Worm (Caenorhabditis elegans) whole organism, young adult: ENCODE results near the gene fut-8.

ENCODE experiments used
- C06A6.2 ChIP-seq: fragments of 200-800 bp; sonication (Bioruptor generic); conservative IDR thresholded peaks from 2 replicates; pipeline ENCODE4 v1.3.6; 2022; ENCODE audit warnings: missing genetic modification characterization, missing compliant biosample characterization
- F23B12.7 ChIP-seq: sonication (generic microtip); optimal IDR thresholded peaks from 2 replicates; lab custom pipeline; 2017; ENCODE audit warnings: missing genetic modification characterization, mild to moderate bottlenecking, missing compliant biosample characterization, antibody characterized with exemption, moderate library complexity; ENCODE audit not compliant: insufficient read depth
- F33H1.4 ChIP-seq: fragments of 200-800 bp; sonication (Bioruptor generic); IDR thresholded peaks from 2 replicates; pipeline ENCODE4 v1.3.6; 2022; ENCODE audit warnings: missing genetic modification reagents, missing genetic modification characterization, missing compliant biosample characterization
- F37B4.10 ChIP-seq: fragments of 200-800 bp; sonication (Bioruptor generic); IDR thresholded peaks from 2 replicates; pipeline ENCODE4 v1.3.6; 2022; ENCODE audit warnings: missing genetic modification characterization, missing compliant biosample characterization
- F39B2.1 ChIP-seq: fragments of 200-800 bp; sonication (Bioruptor generic); IDR thresholded peaks from 2 replicates; pipeline ENCODE4 v1.3.6; 2022; ENCODE audit warnings: missing genetic modification reagents, missing genetic modification characterization, missing compliant biosample characterization
- F57A8.1 ChIP-seq: fragments of 200-800 bp; sonication (Bioruptor generic); optimal IDR thresholded peaks from 2 replicates; lab custom pipeline; 2018; ENCODE audit warnings: mild to moderate bottlenecking, missing genetic modification characterization, moderate library complexity, missing compliant biosample characterization
- F57C9.4 ChIP-seq: sonication (generic microtip); optimal IDR thresholded peaks from 2 replicates; lab custom pipeline; 2017; ENCODE audit warnings: mild to moderate bottlenecking, missing genetic modification characterization, missing compliant biosample characterization
- K11D2.4 ChIP-seq: fragments of 200-800 bp; sonication (Bioruptor generic); IDR thresholded peaks from 2 replicates; pipeline ENCODE4 v1.3.6; 2022; ENCODE audit warnings: missing genetic modification reagents, missing genetic modification characterization, missing compliant biosample characterization
- Y53F4B.3 ChIP-seq: fragments of 200-800 bp; sonication (Bioruptor generic); IDR thresholded peaks from 2 replicates; pipeline ENCODE4 v1.3.6; 2022; ENCODE audit warnings: missing genetic modification reagents, missing genetic modification characterization, missing compliant biosample characterization
- Y53G8AR.9 ChIP-seq: fragments of 200-800 bp; sonication (Bioruptor generic); conservative IDR thresholded peaks from 2 replicates; pipeline ENCODE4 v1.3.6; 2022; ENCODE audit warnings: missing genetic modification reagents, missing genetic modification characterization, missing compliant biosample characterization
- ZK185.1 ChIP-seq: sonication (generic microtip); optimal IDR thresholded peaks from 2 replicates; lab custom pipeline; 2016; ENCODE audit warnings: mild to moderate bottlenecking, missing genetic modification characterization, missing compliant biosample characterization; ENCODE audit not compliant: poor library complexity, severe bottlenecking
- akir-1 ChIP-seq: fragments of 200-800 bp; sonication (Bioruptor generic); optimal IDR thresholded peaks from 2 replicates; lab custom pipeline; 2018; ENCODE audit warnings: mild to moderate bottlenecking, missing genetic modification characterization, moderate library complexity, missing compliant biosample characterization
- aptf-2 ChIP-seq: fragments of 200-800 bp; sonication (Bioruptor generic); conservative IDR thresholded peaks from 2 replicates; pipeline ENCODE4 v1.3.6; 2022; ENCODE audit warnings: missing genetic modification reagents, missing genetic modification characterization, missing compliant biosample characterization
- attf-3 ChIP-seq: fragments of 200-800 bp; sonication (Bioruptor generic); conservative IDR thresholded peaks from 2 replicates; pipeline ENCODE4 v1.3.6; 2022; ENCODE audit warnings: missing genetic modification reagents, missing genetic modification characterization, missing compliant biosample characterization
- bed-1 ChIP-seq: fragments of 200-800 bp; sonication (Bioruptor generic); IDR thresholded peaks from 2 replicates; pipeline ENCODE4 v1.3.6; 2022; ENCODE audit warnings: missing genetic modification reagents, missing genetic modification characterization, missing compliant biosample characterization
- ceh-27 ChIP-seq: fragments of 200-800 bp; sonication (Bioruptor generic); optimal IDR thresholded peaks from 2 replicates; lab custom pipeline; 2018; ENCODE audit warnings: mild to moderate bottlenecking, missing genetic modification characterization, moderate library complexity, missing compliant biosample characterization
- ceh-91 ChIP-seq: fragments of 200-800 bp; sonication (Bioruptor generic); IDR thresholded peaks from 2 replicates; pipeline ENCODE4 v1.3.6; 2022; ENCODE audit warnings: missing genetic modification reagents, missing genetic modification characterization, missing compliant biosample characterization
- die-1 ChIP-seq: sonication (generic microtip); optimal IDR thresholded peaks from 2 replicates; lab custom pipeline; 2016; ENCODE audit warnings: missing genotype, mild to moderate bottlenecking, missing genetic modification characterization, missing compliant biosample characterization
- dox-1 ChIP-seq: fragments of 200-800 bp; sonication (Bioruptor generic); IDR thresholded peaks from 2 replicates; pipeline ENCODE4 v1.3.6; 2022; ENCODE audit warnings: missing genetic modification reagents, missing genetic modification characterization, missing compliant biosample characterization
- dpl-1 ChIP-seq: fragments of 150-350 bp; optimal IDR thresholded peaks from 2 replicates; lab custom pipeline; 2014; ENCODE audit warnings: missing biosample characterization, missing genetic modification reagents, missing genetic modification characterization
- efl-1 ChIP-seq: fragments of 150-350 bp; optimal IDR thresholded peaks from 2 replicates; lab custom pipeline; 2014; ENCODE audit warnings: missing biosample characterization, missing genetic modification reagents, missing genetic modification characterization
- ekl-4 ChIP-seq: fragments of 200-800 bp; sonication (Bioruptor generic); IDR thresholded peaks from 2 replicates; pipeline ENCODE4 v1.3.6; 2022; ENCODE audit warnings: missing genetic modification reagents, missing genetic modification characterization, missing compliant biosample characterization
- fkh-3 ChIP-seq: sonication (generic microtip); optimal IDR thresholded peaks from 2 replicates; lab custom pipeline; 2016; ENCODE audit warnings: mild to moderate bottlenecking, missing genetic modification characterization, missing compliant biosample characterization
- gei-17 ChIP-seq: fragments of 200-800 bp; sonication (Bioruptor generic); optimal IDR thresholded peaks from 2 replicates; lab custom pipeline; 2018; ENCODE audit warnings: mild to moderate bottlenecking, missing genetic modification characterization, missing compliant biosample characterization
- him-1 ChIP-seq: sonication (generic microtip); optimal IDR thresholded peaks from 2 replicates; lab custom pipeline; 2016; ENCODE audit warnings: missing genotype, missing genetic modification reagents, missing genetic modification characterization, missing compliant biosample characterization
- hmg-1.2 ChIP-seq: fragments of 200-800 bp; sonication (Bioruptor generic); IDR thresholded peaks from 2 replicates; pipeline ENCODE4 v1.3.6; 2022; ENCODE audit warnings: missing genetic modification reagents, missing genetic modification characterization, missing compliant biosample characterization
- hmg-20 ChIP-seq: fragments of 200-800 bp; sonication (Bioruptor generic); IDR thresholded peaks from 2 replicates; pipeline ENCODE4 v1.3.6; 2022; ENCODE audit warnings: missing genetic modification reagents, missing genetic modification characterization, missing compliant biosample characterization
- hsf-1 ChIP-seq: fragments of 200-800 bp; sonication (Bioruptor generic); IDR thresholded peaks from 2 replicates; pipeline ENCODE4 v1.3.6; 2022; ENCODE audit warnings: missing genetic modification reagents, missing genetic modification characterization, missing compliant biosample characterization
- let-526 ChIP-seq: fragments of 200-800 bp; sonication (Bioruptor generic); IDR thresholded peaks from 2 replicates; pipeline ENCODE4 v1.3.6; 2022; ENCODE audit warnings: missing genetic modification reagents, missing genetic modification characterization, missing compliant biosample characterization
- lin-26 ChIP-seq: fragments of 200-800 bp; sonication (Bioruptor generic); IDR thresholded peaks from 2 replicates; pipeline ENCODE4 v1.3.6; 2022; ENCODE audit warnings: missing genetic modification reagents, missing genetic modification characterization, missing compliant biosample characterization
- lir-1 ChIP-seq: fragments of 200-800 bp; sonication (Bioruptor generic); conservative IDR thresholded peaks from 2 replicates; pipeline ENCODE4 v1.3.6; 2022; ENCODE audit warnings: missing genetic modification reagents, missing genetic modification characterization, missing compliant biosample characterization
- lsl-1 ChIP-seq: fragments of 200-800 bp; sonication (Bioruptor generic); optimal IDR thresholded peaks from 2 replicates; lab custom pipeline; 2018; ENCODE audit warnings: mild to moderate bottlenecking, missing genetic modification characterization, moderate library complexity, missing compliant biosample characterization
- lsy-27 ChIP-seq: sonication (generic microtip); optimal IDR thresholded peaks from 2 replicates; lab custom pipeline; 2017; ENCODE audit warnings: missing genetic modification characterization, mild to moderate bottlenecking, missing compliant biosample characterization, antibody characterized with exemption, missing genotype, borderline replicate concordance; ENCODE audit not compliant: insufficient read depth
- madf-10 ChIP-seq: sonication (generic microtip); optimal IDR thresholded peaks from 2 replicates; lab custom pipeline; 2016; ENCODE audit warnings: mild to moderate bottlenecking, missing genetic modification characterization, missing compliant biosample characterization
- madf-6 ChIP-seq: fragments of 200-800 bp; sonication (Bioruptor generic); IDR thresholded peaks from 2 replicates; pipeline ENCODE4 v1.3.6; 2022; ENCODE audit warnings: missing genetic modification reagents, missing genetic modification characterization, missing compliant biosample characterization
- mxl-1 ChIP-seq: sonication (generic microtip); optimal IDR thresholded peaks from 2 replicates; lab custom pipeline; 2016; ENCODE audit warnings: missing genetic modification characterization, missing compliant biosample characterization
- nhr-120 ChIP-seq: fragments of 200-800 bp; sonication (Bioruptor generic); IDR thresholded peaks from 2 replicates; pipeline ENCODE4 v1.3.6; 2022; ENCODE audit warnings: missing genetic modification characterization, missing compliant biosample characterization
- nhr-179 ChIP-seq: sonication (generic microtip); optimal IDR thresholded peaks from 2 replicates; lab custom pipeline; 2016; ENCODE audit warnings: mild to moderate bottlenecking, missing genetic modification characterization, missing compliant biosample characterization
- rcor-1 ChIP-seq: fragments of 200-800 bp; sonication (Bioruptor generic); IDR thresholded peaks from 2 replicates; pipeline ENCODE4 v1.3.6; 2022; ENCODE audit warnings: missing genetic modification reagents, missing genetic modification characterization, missing compliant biosample characterization
- snpc-1.3 ChIP-seq: sonication (generic microtip); optimal IDR thresholded peaks from 2 replicates; lab custom pipeline; 2017; ENCODE audit warnings: missing genetic modification characterization, mild to moderate bottlenecking, missing compliant biosample characterization, antibody characterized with exemption, moderate library complexity, missing genotype, missing genetic modification reagents; ENCODE audit not compliant: insufficient read depth
- snpc-3.4 ChIP-seq: sonication (generic microtip); optimal IDR thresholded peaks from 2 replicates; lab custom pipeline; 2017; ENCODE audit warnings: missing genetic modification characterization, mild to moderate bottlenecking, missing compliant biosample characterization, antibody characterized with exemption, moderate library complexity, missing genotype, missing genetic modification reagents
- snpc-4 ChIP-seq, 5 experiments: fragments of 150-350 bp in 1 of 5; sonication (generic microtip) in 4 of 5; optimal IDR thresholded peaks; 2 replicates each; lab custom pipeline; 2014 to 2018; ENCODE audit warnings: missing genetic modification characterization in 5 of 5, missing biosample characterization in 3 of 5, antibody characterized with exemption in 2 of 5, mild to moderate bottlenecking in 2 of 5, missing compliant biosample characterization in 2 of 5, missing genotype in 2 of 5, moderate library complexity in 2 of 5, missing genetic modification reagents in 1 of 5
- somi-1 ChIP-seq: fragments of 200-800 bp; sonication (Bioruptor generic); optimal IDR thresholded peaks from 2 replicates; lab custom pipeline; 2018; ENCODE audit warnings: mild to moderate bottlenecking, missing genetic modification characterization, missing compliant biosample characterization
- tbp1 ChIP-seq: fragments of 200-800 bp; sonication (Bioruptor generic); optimal IDR thresholded peaks from 2 replicates; lab custom pipeline; 2018; ENCODE audit warnings: mild to moderate bottlenecking, missing genetic modification characterization, missing compliant biosample characterization
- tlf-1 ChIP-seq: fragments of 200-800 bp; sonication (Bioruptor generic); optimal IDR thresholded peaks from 2 replicates; lab custom pipeline; 2018; ENCODE audit warnings: mild to moderate bottlenecking, missing genetic modification characterization, missing compliant biosample characterization
- xnd-1 ChIP-seq: sonication (generic microtip); optimal IDR thresholded peaks from 2 replicates; lab custom pipeline; 2016; ENCODE audit warnings: missing genotype, missing genetic modification reagents, missing genetic modification characterization, missing compliant biosample characterization
- ztf-26 ChIP-seq: sonication (generic microtip); optimal IDR thresholded peaks from 2 replicates; lab custom pipeline; 2017; ENCODE audit warnings: missing genetic modification characterization, missing compliant biosample characterization
- ztf-6 ChIP-seq: fragments of 200-800 bp; sonication (Bioruptor generic); IDR thresholded peaks from 2 replicates; pipeline ENCODE4 v1.3.6; 2022; ENCODE audit warnings: missing genetic modification reagents, missing genetic modification characterization, missing compliant biosample characterization

fut-8 gene

ce11 chrV:5996114-5996513 is 5.8 kb upstream of the fut-8 start, which contains the start of gene cpg-4:
TSS of gene cpg-4 (plus strand) at chrV:5996416.
- TF ChIP-seq efl-1 (GFP tag; lab: Kevin White, UChicago): peak; percentile 89
- 0 out of 2 replicates have a peak, but pooled peaks have one; percentile 17 for TF ChIP-seq attf-3 (GFP tag; lab: Robert Waterston, UW)
- peak; percentile 61 for TF ChIP-seq snpc-3.4 (tag; lab: Kevin White, UChicago)
- no peak for TF ChIP-seq tbp1 (GFP tag; lab: Kevin White, UChicago)
- TF ChIP-seq gei-17: no peak
- TF ChIP-seq F39B2.1 (GFP tag; lab: Robert Waterston, UW): no peak
- TF ChIP-seq die-1: no peak
- no peak for TF ChIP-seq F57A8.1 (GFP tag; lab: Kevin White, UChicago)
- TF ChIP-seq lin-26 (GFP tag; lab: Robert Waterston, UW): no peak
- TF ChIP-seq F23B12.7 (tag; lab: Kevin White, UChicago): peak; percentile 56
- no peak for TF ChIP-seq ztf-6
- peak; percentile 75; the same call in 1 of the 2 replicates for TF ChIP-seq rcor-1 (GFP tag; lab: Robert Waterston, UW)
- no peak for TF ChIP-seq snpc-4 (GFP tag; optimal IDR thresholded peaks at IDR 0.05; lab: Kevin White, UChicago)
- peak in 1 of 4 experiments; percentile 20 for TF ChIP-seq snpc-4 (tag; optimal IDR thresholded peaks at IDR 0.05; lab: Kevin White, UChicago)
- TF ChIP-seq lir-1 (GFP tag; lab: Robert Waterston, UW): peak; percentile 26; the same call in 1 of the 2 replicates
- peak; percentile 85 for TF ChIP-seq ceh-91
- no peak for TF ChIP-seq aptf-2
- no peak for TF ChIP-seq let-526 (GFP tag; lab: Robert Waterston, UW)
- no peak for TF ChIP-seq ceh-27 (GFP tag; lab: Kevin White, UChicago)
- no peak for TF ChIP-seq him-1 (tag; lab: Kevin White, UChicago)
- TF ChIP-seq akir-1: no peak
- TF ChIP-seq madf-10 (tag; lab: Kevin White, UChicago): no peak
- TF ChIP-seq dpl-1 (GFP tag; lab: Kevin White, UChicago): peak; percentile 78
- TF ChIP-seq snpc-1.3 (tag; lab: Kevin White, UChicago): peak; percentile 5
- peak; percentile 7 for TF ChIP-seq tlf-1 (GFP tag; lab: Kevin White, UChicago)
- no peak for TF ChIP-seq F37B4.10
- TF ChIP-seq dox-1: no peak; the same call in 1 of the 2 replicates
- no peak for TF ChIP-seq hmg-20 (GFP tag; lab: Robert Waterston, UW)
- TF ChIP-seq F33H1.4: peak; percentile 97
- no peak for TF ChIP-seq C06A6.2
- no peak for TF ChIP-seq K11D2.4
- no peak for TF ChIP-seq ZK185.1 (tag; lab: Kevin White, UChicago)
- peak; percentile 33; the same call in 1 of the 2 replicates for TF ChIP-seq hmg-1.2 (GFP tag; lab: Robert Waterston, UW)
- TF ChIP-seq mxl-1 (tag; lab: Kevin White, UChicago): no peak
- TF ChIP-seq ztf-26: no peak
- TF ChIP-seq lsy-27: no peak
- TF ChIP-seq hsf-1 (GFP tag; lab: Robert Waterston, UW): peak; percentile 45; the same call in 1 of the 2 replicates
- peak; percentile 53; the same call in 1 of the 2 replicates for TF ChIP-seq ekl-4 (GFP tag; lab: Robert Waterston, UW)
- TF ChIP-seq xnd-1 (tag; lab: Kevin White, UChicago): peak; percentile 96
- TF ChIP-seq nhr-120 (GFP tag; lab: Robert Waterston, UW): no peak
- TF ChIP-seq fkh-3 (tag; lab: Kevin White, UChicago): no peak
- TF ChIP-seq nhr-179 (tag; lab: Kevin White, UChicago): no peak
- TF ChIP-seq Y53F4B.3: no peak
- peak; percentile 97 for TF ChIP-seq lsl-1
- TF ChIP-seq bed-1 (GFP tag; lab: Robert Waterston, UW): no peak
- TF ChIP-seq Y53G8AR.9 (GFP tag; lab: Robert Waterston, UW): no peak
- no peak for TF ChIP-seq somi-1
- no peak for TF ChIP-seq F57C9.4 (tag; lab: Kevin White, UChicago)
- peak; percentile 98 for TF ChIP-seq madf-6
